Worm (Caenorhabditis elegans) whole organism, early embryonic: ENCODE data around the gene nrde-4.

Experiments
- B0310.2 ChIP-seq: sonication (generic microtip); optimal IDR thresholded peaks from 2 replicates; lab custom pipeline; 2016; ENCODE audit warnings: mild to moderate bottlenecking, missing genetic modification characterization, missing compliant biosample characterization
- F13C5.2 ChIP-seq: sonication (generic microtip); optimal IDR thresholded peaks from 2 replicates; lab custom pipeline; 2017; ENCODE audit warnings: mild to moderate bottlenecking, missing genetic modification characterization, inconsistent platforms, missing compliant biosample characterization
- aly-1 ChIP-seq: sonication (generic microtip); optimal IDR thresholded peaks from 2 replicates; lab custom pipeline; 2016; ENCODE audit warnings: missing genetic modification characterization, missing compliant biosample characterization
- ama-1 ChIP-seq: fragments of 150-350 bp; optimal IDR thresholded peaks from 2 replicates; lab custom pipeline; 2014
- ceh-13 ChIP-seq: fragments of 200-800 bp; sonication (Bioruptor generic); optimal IDR thresholded peaks from 2 replicates; lab custom pipeline; 2018; ENCODE audit warnings: mild to moderate bottlenecking, missing genetic modification characterization, missing compliant biosample characterization
- ceh-36 ChIP-seq: sonication (generic microtip); optimal IDR thresholded peaks from 2 replicates; lab custom pipeline; 2016; ENCODE audit warnings: missing genetic modification characterization, inconsistent platforms, missing compliant biosample characterization
- ets-7 ChIP-seq: sonication (generic microtip); optimal IDR thresholded peaks from 2 replicates; lab custom pipeline; 2016; ENCODE audit warnings: missing genotype, missing genetic modification characterization, missing compliant biosample characterization
- flt-1 ChIP-seq: fragments of 200-800 bp; sonication (Bioruptor generic); IDR thresholded peaks from 2 replicates; pipeline ENCODE4 v1.3.6; 2022; ENCODE audit warnings: missing genetic modification characterization, missing compliant biosample characterization
- hmbx-1 ChIP-seq: sonication (generic microtip); optimal IDR thresholded peaks from 2 replicates; lab custom pipeline; 2016; ENCODE audit warnings: mild to moderate bottlenecking, missing genetic modification characterization, missing compliant biosample characterization
- hmg-4 ChIP-seq: fragments of 200-800 bp; sonication (Bioruptor generic); optimal IDR thresholded peaks from 2 replicates; lab custom pipeline; 2018; ENCODE audit warnings: mild to moderate bottlenecking, missing genetic modification characterization, missing compliant biosample characterization
- hnd-1 ChIP-seq: sonication (generic microtip); optimal IDR thresholded peaks from 2 replicates; lab custom pipeline; 2016; ENCODE audit warnings: missing genetic modification characterization, missing compliant biosample characterization
- pes-1 ChIP-seq: fragments of 200-800 bp; sonication (Bioruptor generic); IDR thresholded peaks from 2 replicates; pipeline ENCODE4 v1.3.6; 2022; ENCODE audit warnings: missing genetic modification reagents, missing genetic modification characterization, missing compliant biosample characterization
- scrt-1 ChIP-seq: fragments of 200-800 bp; sonication (Bioruptor generic); IDR thresholded peaks from 2 replicates; pipeline ENCODE4 v1.3.6; 2022; ENCODE audit warnings: missing genetic modification characterization, missing compliant biosample characterization
- sea-1 ChIP-seq: fragments of 200-800 bp; sonication (Bioruptor generic); conservative IDR thresholded peaks from 2 replicates; pipeline ENCODE4 v1.3.6; 2022; ENCODE audit warnings: missing genetic modification characterization, missing compliant biosample characterization
- tbx-11 ChIP-seq: fragments of 200-800 bp; sonication (Bioruptor generic); IDR thresholded peaks from 2 replicates; pipeline ENCODE4 v1.3.6; 2022; ENCODE audit warnings: missing genetic modification characterization, missing compliant biosample characterization
- tbx-37 ChIP-seq: fragments of 200-800 bp; sonication (Bioruptor generic); conservative IDR thresholded peaks from 2 replicates; pipeline ENCODE4 v1.3.6; 2022; ENCODE audit warnings: missing genetic modification reagents, missing genetic modification characterization, missing compliant biosample characterization
- tra-4 ChIP-seq: sonication (generic microtip); optimal IDR thresholded peaks from 2 replicates; lab custom pipeline; 2017; ENCODE audit warnings: missing genetic modification characterization, missing compliant biosample characterization

Gene nrde-4

ce11 chrIV:7663006-7663405, 8.9 kb upstream of the nrde-4 start:
- TF ChIP-seq pes-1 (GFP tag; lab: Robert Waterston, UW), result no peak
- TF ChIP-seq B0310.2 (tag; lab: Kevin White, UChicago), result no peak
- no peak for TF ChIP-seq ceh-13
- TF ChIP-seq tbx-11, result no peak
- TF ChIP-seq F13C5.2 (tag; lab: Kevin White, UChicago), result no peak
- TF ChIP-seq hnd-1 (tag; lab: Kevin White, UChicago), result no peak
- TF ChIP-seq hmbx-1, result no peak
- no peak for TF ChIP-seq tbx-37
- no peak for TF ChIP-seq ceh-36 (tag; lab: Kevin White, UChicago)
- no peak for TF ChIP-seq ets-7
- TF ChIP-seq ama-1 (lab: Kevin White, UChicago), result no peak
- TF ChIP-seq tra-4, result no peak
- no peak for TF ChIP-seq hmg-4 (GFP tag; lab: Kevin White, UChicago)
- no peak for TF ChIP-seq aly-1 (tag; lab: Kevin White, UChicago)
- TF ChIP-seq sea-1 (GFP tag; lab: Robert Waterston, UW), result no peak
- TF ChIP-seq scrt-1 (GFP tag; lab: Robert Waterston, UW), result no peak

ce11 chrIV:7661569-7661968, 7.5 kb upstream of the nrde-4 start:
- no peak for TF ChIP-seq F13C5.2 (tag; lab: Kevin White, UChicago)
- TF ChIP-seq tra-4, result no peak
- no peak for TF ChIP-seq ceh-36 (tag; lab: Kevin White, UChicago)
- TF ChIP-seq hmbx-1, result no peak
- TF ChIP-seq pes-1 (GFP tag; lab: Robert Waterston, UW), result no peak
- TF ChIP-seq scrt-1 (GFP tag; lab: Robert Waterston, UW), result no peak
- no peak for TF ChIP-seq aly-1 (tag; lab: Kevin White, UChicago)
- TF ChIP-seq tbx-37, result no peak
- no peak for TF ChIP-seq hnd-1 (tag; lab: Kevin White, UChicago)
- no peak for TF ChIP-seq sea-1 (GFP tag; lab: Robert Waterston, UW)
- no peak for TF ChIP-seq ceh-13
- TF ChIP-seq ama-1 (lab: Kevin White, UChicago), result no peak
- TF ChIP-seq tbx-11, result no peak
- TF ChIP-seq hmg-4 (GFP tag; lab: Kevin White, UChicago), result no peak
- no peak for TF ChIP-seq ets-7
- no peak for TF ChIP-seq B0310.2 (tag; lab: Kevin White, UChicago)
- no peak for TF ChIP-seq flt-1 (GFP tag; lab: Robert Waterston, UW)

ce11 chrIV:7659481-7659880, 5.4 kb upstream of the nrde-4 start:
- TF ChIP-seq ceh-36 (tag; lab: Kevin White, UChicago) (no peak), hmg-4 (GFP tag; lab: Kevin White, UChicago) (no peak), hnd-1 (tag; lab: Kevin White, UChicago) (no peak), pes-1 (GFP tag; lab: Robert Waterston, UW) (no peak), flt-1 (GFP tag; lab: Robert Waterston, UW) (no peak), aly-1 (tag; lab: Kevin White, UChicago) (no peak), scrt-1 (GFP tag; lab: Robert Waterston, UW) (no peak), sea-1 (GFP tag; lab: Robert Waterston, UW) (no peak), hmbx-1 (no peak), B0310.2 (tag; lab: Kevin White, UChicago) (no peak)

ce11 chrIV:7658589-7658988, 4.5 kb upstream of the nrde-4 start, which contains the start of gene C08G9.1:
Gene C08G9.1, plus strand, starts transcription at chrIV:7658763.
- TF ChIP-seq tbx-11 (no peak), F13C5.2 (tag; lab: Kevin White, UChicago) (no peak), ceh-13 (no peak), hnd-1 (tag; lab: Kevin White, UChicago) (no peak), hmg-4 (GFP tag; lab: Kevin White, UChicago) (no peak), B0310.2 (tag; lab: Kevin White, UChicago) (no peak), scrt-1 (GFP tag; lab: Robert Waterston, UW) (no peak), aly-1 (tag; lab: Kevin White, UChicago) (no peak), pes-1 (GFP tag; lab: Robert Waterston, UW) (no peak), flt-1 (GFP tag; lab: Robert Waterston, UW) (no peak), ets-7 (no peak), tra-4 (no peak), sea-1 (GFP tag; lab: Robert Waterston, UW) (no peak)

- TF ChIP-seq ama-1 (lab: Kevin White, UChicago) (no peak), F13C5.2 (tag; lab: Kevin White, UChicago) (no peak), tbx-37 (no peak), hmg-4 (GFP tag; lab: Kevin White, UChicago) (no peak), hmbx-1 (no peak)
These were observed 864 bp downstream of the nrde-4 start for ce11 chrIV:7653198-7653597.

ce11 chrIV:7651120-7651519, 2.9 kb downstream of the nrde-4 start, which contains the start of gene cima-1:
Gene cima-1, plus strand, starts transcription at chrIV:7651459.
- no peak for TF ChIP-seq aly-1 (tag; lab: Kevin White, UChicago)
- TF ChIP-seq scrt-1 (GFP tag; lab: Robert Waterston, UW), result no peak
- TF ChIP-seq sea-1 (GFP tag; lab: Robert Waterston, UW), result no peak
- no peak for TF ChIP-seq pes-1 (GFP tag; lab: Robert Waterston, UW)
- no peak for TF ChIP-seq B0310.2 (tag; lab: Kevin White, UChicago)

ce11 chrIV:7650433-7650832, 3.6 kb downstream of the nrde-4 start:
- no peak for TF ChIP-seq tbx-37
- TF ChIP-seq ceh-36 (tag; lab: Kevin White, UChicago), result no peak
- TF ChIP-seq hmbx-1, result no peak
- TF ChIP-seq tra-4, result no peak
- no peak for TF ChIP-seq flt-1 (GFP tag; lab: Robert Waterston, UW)
- no peak for TF ChIP-seq ets-7

- TF ChIP-seq scrt-1 (GFP tag; lab: Robert Waterston, UW), result no peak
These were observed 7.2 kb downstream of the nrde-4 start for ce11 chrIV:7646861-7647260.
